Worm (Caenorhabditis elegans) whole organism, L3 larva: ENCODE measurements around the gene gldi-6.

Experiments
- ama-1 ChIP-seq: fragments of 150-350 bp; optimal IDR thresholded peaks from 2 replicates; lab custom pipeline; 2018
- elt-2 ChIP-seq: sonication (generic microtip); optimal IDR thresholded peaks from 2 replicates; lab custom pipeline; 2016; ENCODE audit warnings: missing genetic modification reagents, mild to moderate bottlenecking, missing genetic modification characterization, missing compliant biosample characterization
- lin-15B ChIP-seq: fragments of 150-350 bp; optimal IDR thresholded peaks from 2 replicates; lab custom pipeline; 2014; ENCODE audit warnings: missing biosample characterization, missing genetic modification characterization
- nhr-76 ChIP-seq: fragments of 150-350 bp; sonication (generic microtip); optimal IDR thresholded peaks from 5 replicates; lab custom pipeline; 2014; ENCODE audit warnings: missing biosample characterization, missing genetic modification characterization
- sea-2 ChIP-seq: fragments of 150-350 bp; sonication (generic microtip); optimal IDR thresholded peaks from 4 replicates; lab custom pipeline; 2014; ENCODE audit warnings: missing biosample characterization, missing genetic modification reagents, missing genetic modification characterization
- snpc-4 ChIP-seq: fragments of 150-350 bp; optimal IDR thresholded peaks from 2 replicates; lab custom pipeline; 2014; ENCODE audit warnings: missing biosample characterization, missing genetic modification characterization

- TF ChIP-seq elt-2 (tag; lab: Kevin White, UChicago) (no peak), snpc-4 (tag; lab: Kevin White, UChicago) (no peak), ama-1 (lab: Kevin White, UChicago) (no peak), sea-2 (GFP tag; lab: Kevin White, UChicago) (no peak), nhr-76 (tag; lab: Kevin White, UChicago) (no peak), lin-15B (no peak)
These were observed 14.8 kb downstream of the gldi-6 start, which contains the start of gene C16C8.8 for ce11 chrII:3461586-3461985.
